Worm (Caenorhabditis elegans) whole organism, L2 larva: ENCODE results near the gene Y67D8A.2.

Experiments
- C34F6.9 ChIP-seq: fragments of 150-350 bp; optimal IDR thresholded peaks from 2 replicates; lab custom pipeline; 2014; ENCODE audit warnings: missing biosample characterization, missing genetic modification characterization
- F13H6.1 ChIP-seq: sonication (generic microtip); optimal IDR thresholded peaks from 2 replicates; lab custom pipeline; 2016; ENCODE audit warnings: missing genetic modification characterization, missing compliant biosample characterization
- R02D3.7 ChIP-seq: fragments of 150-350 bp; optimal IDR thresholded peaks from 2 replicates; lab custom pipeline; 2014; ENCODE audit warnings: missing biosample characterization, missing genetic modification characterization
- alr-1 ChIP-seq: fragments of 150-350 bp; optimal IDR thresholded peaks from 2 replicates; lab custom pipeline; 2014; ENCODE audit warnings: missing biosample characterization, missing genetic modification characterization
- blmp-1 ChIP-seq: sonication (generic microtip); optimal IDR thresholded peaks from 2 replicates; lab custom pipeline; 2017; ENCODE audit warnings: missing genetic modification characterization, mild to moderate bottlenecking, missing compliant biosample characterization, antibody characterized with exemption, moderate library complexity; ENCODE audit not compliant: insufficient read depth
- ceh-82 ChIP-seq: fragments of 150-350 bp; optimal IDR thresholded peaks from 2 replicates; lab custom pipeline; 2014; ENCODE audit warnings: missing biosample characterization, missing genetic modification characterization
- dmd-4 ChIP-seq: sonication (generic microtip); optimal IDR thresholded peaks from 2 replicates; lab custom pipeline; 2017; ENCODE audit warnings: missing biosample characterization, missing genetic modification characterization
- egl-27 ChIP-seq: sonication (generic microtip); optimal IDR thresholded peaks from 3 replicates; lab custom pipeline; 2017; ENCODE audit warnings: missing biosample characterization, missing genetic modification reagents, missing genetic modification characterization
- elt-1 ChIP-seq: fragments of 150-350 bp; optimal IDR thresholded peaks from 2 replicates; lab custom pipeline; 2014; ENCODE audit warnings: missing biosample characterization, missing genetic modification characterization
- elt-3 ChIP-seq: sonication (generic microtip); optimal IDR thresholded peaks from 2 replicates; lab custom pipeline; 2017; ENCODE audit warnings: missing biosample characterization, missing genetic modification characterization
- fos-1 ChIP-seq: fragments of 150-350 bp; optimal IDR thresholded peaks from 2 replicates; lab custom pipeline; 2014; ENCODE audit warnings: missing biosample characterization, missing genetic modification characterization
- lin-13 ChIP-seq: fragments of 150-350 bp; optimal IDR thresholded peaks from 2 replicates; lab custom pipeline; 2014; ENCODE audit warnings: missing biosample characterization, missing genetic modification reagents, missing genetic modification characterization
- lin-39 ChIP-seq: fragments of 150-350 bp; optimal IDR thresholded peaks from 2 replicates; lab custom pipeline; 2014; ENCODE audit warnings: missing biosample characterization, missing genetic modification reagents, missing genetic modification characterization
- lsy-2 ChIP-seq, 2 experiments: fragments of 150-350 bp in 1 of 2; sonication (generic microtip) in 1 of 2; optimal IDR thresholded peaks; 2 replicates each; lab custom pipeline; 2014 to 2017; ENCODE audit warnings: missing biosample characterization in 2 of 2, missing genetic modification characterization in 2 of 2
- mab-5 ChIP-seq: fragments of 150-350 bp; optimal IDR thresholded peaks from 2 replicates; lab custom pipeline; 2014; ENCODE audit warnings: missing biosample characterization, missing genetic modification characterization
- mdl-1 ChIP-seq, 2 experiments: fragments of 150-350 bp in 1 of 2; sonication (generic microtip) in 1 of 2; optimal IDR thresholded peaks; 2 replicates each; lab custom pipeline; 2017; ENCODE audit warnings: missing biosample characterization in 2 of 2, missing genetic modification characterization in 2 of 2
- nhr-10 ChIP-seq: sonication (generic microtip); optimal IDR thresholded peaks from 2 replicates; lab custom pipeline; 2017; ENCODE audit warnings: missing biosample characterization, missing genetic modification characterization
- nhr-11 ChIP-seq: fragments of 150-350 bp; optimal IDR thresholded peaks from 2 replicates; lab custom pipeline; 2014; ENCODE audit warnings: missing biosample characterization, missing genetic modification characterization
- nhr-12 ChIP-seq: fragments of 150-350 bp; optimal IDR thresholded peaks from 2 replicates; lab custom pipeline; 2014; ENCODE audit warnings: missing biosample characterization, missing genetic modification characterization
- nhr-129 ChIP-seq: fragments of 150-350 bp; optimal IDR thresholded peaks from 2 replicates; lab custom pipeline; 2014; ENCODE audit warnings: missing biosample characterization, missing genetic modification characterization
- nhr-21 ChIP-seq: fragments of 150-350 bp; optimal IDR thresholded peaks from 2 replicates; lab custom pipeline; 2014; ENCODE audit warnings: missing biosample characterization, missing genetic modification characterization
- nhr-23 ChIP-seq: fragments of 150-350 bp; optimal IDR thresholded peaks from 2 replicates; lab custom pipeline; 2014; ENCODE audit warnings: missing biosample characterization, missing genetic modification reagents, missing genetic modification characterization
- nhr-25 ChIP-seq: fragments of 150-350 bp; sonication (generic microtip); optimal IDR thresholded peaks from 3 replicates; lab custom pipeline; 2014; ENCODE audit warnings: missing biosample characterization, missing genetic modification characterization
- nhr-6 ChIP-seq: fragments of 150-350 bp; optimal IDR thresholded peaks from 2 replicates; lab custom pipeline; 2014; ENCODE audit warnings: missing biosample characterization, missing genetic modification characterization
- nhr-77 ChIP-seq: fragments of 150-350 bp; optimal IDR thresholded peaks from 2 replicates; lab custom pipeline; 2014; ENCODE audit warnings: missing biosample characterization, missing genetic modification characterization
- peb-1 ChIP-seq: fragments of 150-350 bp; optimal IDR thresholded peaks from 2 replicates; lab custom pipeline; 2014; ENCODE audit warnings: missing biosample characterization, missing genetic modification characterization
- sem-4 ChIP-seq: fragments of 150-350 bp; optimal IDR thresholded peaks from 2 replicates; lab custom pipeline; 2014; ENCODE audit warnings: missing biosample characterization, missing genetic modification reagents, missing genetic modification characterization
- skn-1 ChIP-seq: sonication (generic microtip); optimal IDR thresholded peaks from 2 replicates; lab custom pipeline; 2017; ENCODE audit warnings: missing biosample characterization, missing genetic modification characterization
- sma-3 ChIP-seq: sonication (generic microtip); optimal IDR thresholded peaks from 2 replicates; lab custom pipeline; 2016; ENCODE audit warnings: missing genetic modification reagents, missing genetic modification characterization, missing compliant biosample characterization
- snpc-4 ChIP-seq: fragments of 150-350 bp; optimal IDR thresholded peaks from 2 replicates; lab custom pipeline; 2014; ENCODE audit warnings: missing biosample characterization, missing genetic modification characterization
- unc-39 ChIP-seq: fragments of 150-350 bp; optimal IDR thresholded peaks from 2 replicates; lab custom pipeline; 2014; ENCODE audit warnings: missing biosample characterization, missing genetic modification characterization
- unc-55 ChIP-seq: fragments of 150-350 bp; sonication (generic microtip); optimal IDR thresholded peaks from 3 replicates; lab custom pipeline; 2014; ENCODE audit warnings: missing biosample characterization, missing genetic modification reagents, missing genetic modification characterization
- unc-62 ChIP-seq: fragments of 150-350 bp; optimal IDR thresholded peaks from 2 replicates; lab custom pipeline; 2014; ENCODE audit warnings: missing biosample characterization, missing genetic modification reagents, missing genetic modification characterization
- zag-1 ChIP-seq: fragments of 150-350 bp; optimal IDR thresholded peaks from 2 replicates; lab custom pipeline; 2014; ENCODE audit warnings: missing biosample characterization, missing genetic modification characterization
- ztf-1 ChIP-seq: fragments of 200-800 bp; sonication (Bioruptor generic); conservative IDR thresholded peaks from 2 replicates; pipeline ENCODE4 v1.3.6; 2022; ENCODE audit warnings: missing genetic modification characterization, missing compliant biosample characterization
- ztf-11 ChIP-seq: sonication (generic microtip); optimal IDR thresholded peaks from 2 replicates; lab custom pipeline; 2017; ENCODE audit warnings: missing biosample characterization, missing genetic modification characterization
- ztf-4 ChIP-seq: fragments of 150-350 bp; optimal IDR thresholded peaks from 2 replicates; lab custom pipeline; 2014; ENCODE audit warnings: missing biosample characterization, missing genetic modification characterization

The Y67D8A.2 gene

ce11 chrIV:3258528-3258927 is 36.3 kb downstream of the Y67D8A.2 start, which contains the start of gene T26C12.1:
T26C12.1 (plus strand) TSS chrIV:3258910.
- TF ChIP-seq sma-3 (no peak), fos-1 (peak; percentile 66)

ce11 chrIV:3260216-3260615 is 38.0 kb downstream of the Y67D8A.2 start:
- TF ChIP-seq C34F6.9 (tag; lab: Kevin White, UChicago) = no peak
- TF ChIP-seq, all 48 proteins: peak for 0

ce11 chrIV:3261761-3262160 is 39.5 kb downstream of the Y67D8A.2 start:
- no peak for TF ChIP-seq egl-27 (tag; lab: Kevin White, UChicago)
- no peak for TF ChIP-seq snpc-4 (tag; lab: Kevin White, UChicago)

- TF ChIP-seq blmp-1 (tag; lab: Kevin White, UChicago) = no peak
- TF ChIP-seq ztf-4 (tag; lab: Kevin White, UChicago) = no peak
- no peak for TF ChIP-seq egl-27 (tag; lab: Kevin White, UChicago)
- no peak for TF ChIP-seq unc-55 (GFP tag; lab: Kevin White, UChicago)
- TF ChIP-seq unc-62 (GFP tag; lab: Kevin White, UChicago) = no peak
- no peak for TF ChIP-seq C34F6.9 (tag; lab: Kevin White, UChicago)
- no peak for TF ChIP-seq ztf-1 (GFP tag; lab: Robert Waterston, UW)
- no peak for TF ChIP-seq R02D3.7 (tag; lab: Kevin White, UChicago)
- TF ChIP-seq ztf-11 = no peak
- TF ChIP-seq elt-1 (tag; lab: Kevin White, UChicago) = no peak
- TF ChIP-seq nhr-6 (tag; lab: Kevin White, UChicago) = no peak
- TF ChIP-seq nhr-77 (tag; lab: Kevin White, UChicago) = no peak
Observed at ce11 chrIV:3265657-3266056, 43.4 kb downstream of the Y67D8A.2 start, which contains the start of gene T26C12.2. T26C12.2 (minus strand) TSS chrIV:3265757.

ce11 chrIV:3266841-3267240 is 44.6 kb downstream of the Y67D8A.2 start:
- TF ChIP-seq mab-5 (tag; lab: Kevin White, UChicago) = no peak
- TF ChIP-seq nhr-21 (tag; lab: Kevin White, UChicago) = no peak
- no peak for TF ChIP-seq alr-1 (tag; lab: Kevin White, UChicago)
- no peak for TF ChIP-seq unc-39
- TF ChIP-seq egl-27 (tag; lab: Kevin White, UChicago) = no peak
- no peak for TF ChIP-seq zag-1

ce11 chrIV:3267581-3267980 is 45.3 kb downstream of the Y67D8A.2 start, which contains the start of gene clec-173:
clec-173 (minus strand) TSS chrIV:3267681.
- TF ChIP-seq peb-1 (tag; lab: Kevin White, UChicago) (no peak), C34F6.9 (tag; lab: Kevin White, UChicago) (no peak), nhr-11 (tag; lab: Kevin White, UChicago) (no peak), elt-3 (tag; lab: Kevin White, UChicago) (no peak), ztf-4 (tag; lab: Kevin White, UChicago) (no peak), dmd-4 (tag; lab: Kevin White, UChicago) (no peak), elt-1 (tag; lab: Kevin White, UChicago) (no peak), nhr-10 (no peak), lin-13 (GFP tag; lab: Kevin White, UChicago) (no peak), zag-1 (no peak), lin-39 (tag; lab: Kevin White, UChicago) (no peak), sem-4 (no peak)

ce11 chrIV:3271342-3271741 is 49.1 kb downstream of the Y67D8A.2 start:
- no peak for TF ChIP-seq nhr-23 (tag; lab: Kevin White, UChicago)
- no peak for TF ChIP-seq F13H6.1 (tag; lab: Kevin White, UChicago)
- TF ChIP-seq nhr-129 (tag; lab: Kevin White, UChicago) = no peak
- TF ChIP-seq unc-39 = no peak
- no peak for TF ChIP-seq mdl-1 (tag; optimal IDR thresholded peaks at IDR 0.05; lab: Kevin White, UChicago)
- no peak for TF ChIP-seq nhr-12 (tag; lab: Kevin White, UChicago)
- no peak for TF ChIP-seq snpc-4 (tag; lab: Kevin White, UChicago)
- TF ChIP-seq ztf-11 = no peak
- no peak for TF ChIP-seq blmp-1 (tag; lab: Kevin White, UChicago)
- no peak for TF ChIP-seq egl-27 (tag; lab: Kevin White, UChicago)
- TF ChIP-seq nhr-25 = no peak
- no peak for TF ChIP-seq skn-1
- no peak for TF ChIP-seq lsy-2 (tag; optimal IDR thresholded peaks at IDR 0.05; lab: Kevin White, UChicago)
- TF ChIP-seq nhr-6 (tag; lab: Kevin White, UChicago) = no peak
- TF ChIP-seq sem-4 = no peak
- TF ChIP-seq sma-3 = no peak
- TF ChIP-seq ceh-82 (tag; lab: Kevin White, UChicago) = no peak
- no peak for TF ChIP-seq nhr-77 (tag; lab: Kevin White, UChicago)
- TF ChIP-seq, all 48 proteins: peak for 0
